Fruit fly (Drosophila melanogaster) whole organism, embryonic: ENCODE data around the gene Tsf1.

Source experiments
- ATbp ChIP-seq: fragments of 200-800 bp; sonication (Bioruptor generic); optimal IDR thresholded peaks from 2 replicates; lab custom pipeline; 2017; ENCODE audit warnings: missing biosample characterization, mild to moderate bottlenecking, missing genetic modification characterization, missing genetic modification reagents
- BEAF-32 ChIP-seq: fragments of 200-800 bp; sonication (Bioruptor generic); optimal IDR thresholded peaks from 3 replicates; lab custom pipeline; 2017; ENCODE audit warnings: missing biosample characterization, missing genetic modification characterization, mild to moderate bottlenecking, moderate library complexity, missing genetic modification reagents
- CG10274 ChIP-seq: fragments of 200-800 bp; sonication (Bioruptor generic); optimal IDR thresholded peaks from 3 replicates; lab custom pipeline; 2017; ENCODE audit warnings: missing biosample characterization, mild to moderate bottlenecking, missing genetic modification characterization
- CG10431 ChIP-seq: fragments of 200-800 bp; sonication (Bioruptor generic); optimal IDR thresholded peaks from 3 replicates; lab custom pipeline; 2018; ENCODE audit warnings: missing biosample characterization, mild to moderate bottlenecking, missing genetic modification characterization
- CG10565 ChIP-seq: fragments of 200-800 bp; sonication (Bioruptor generic); optimal IDR thresholded peaks from 3 replicates; lab custom pipeline; 2016; ENCODE audit warnings: missing biosample characterization, mild to moderate bottlenecking, missing genetic modification characterization
- CG10959 ChIP-seq: fragments of 200-800 bp; sonication (Bioruptor generic); IDR thresholded peaks from 2 replicates; pipeline ENCODE4 v1.3.6; 2022; ENCODE audit warnings: missing biosample characterization, missing genetic modification characterization
- CG12236 ChIP-seq: fragments of 200-800 bp; sonication (Bioruptor generic); optimal IDR thresholded peaks from 2 replicates; lab custom pipeline; 2016; ENCODE audit warnings: missing biosample characterization, missing genetic modification characterization
- CG1233 ChIP-seq: fragments of 200-800 bp; sonication (Bioruptor generic); optimal IDR thresholded peaks from 4 replicates; lab custom pipeline; 2018; ENCODE audit warnings: missing biosample characterization, mild to moderate bottlenecking, missing genetic modification characterization
- CG14441 ChIP-seq: fragments of 200-800 bp; sonication (Bioruptor generic); IDR thresholded peaks from 2 replicates; pipeline ENCODE4 v1.3.6; 2022; ENCODE audit warnings: missing biosample characterization, missing genetic modification characterization
- CG1603 ChIP-seq: fragments of 200-800 bp; sonication (Bioruptor generic); optimal IDR thresholded peaks from 2 replicates; lab custom pipeline; 2019; ENCODE audit warnings: missing biosample characterization, mild to moderate bottlenecking, missing genetic modification characterization, moderate library complexity
- CG16815 ChIP-seq: fragments of 200-800 bp; sonication (Bioruptor generic); optimal IDR thresholded peaks from 3 replicates; lab custom pipeline; 2017; ENCODE audit warnings: missing biosample characterization, mild to moderate bottlenecking, missing genetic modification characterization
- CG17186 ChIP-seq: fragments of 200-800 bp; sonication (Bioruptor generic); optimal IDR thresholded peaks from 3 replicates; lab custom pipeline; 2017; ENCODE audit warnings: missing biosample characterization, missing genetic modification reagents, missing genetic modification characterization
- CG17359 ChIP-seq: fragments of 200-800 bp; sonication (Bioruptor generic); optimal IDR thresholded peaks from 3 replicates; lab custom pipeline; 2018; ENCODE audit warnings: missing biosample characterization, mild to moderate bottlenecking, missing genetic modification characterization, moderate library complexity
- CG18619 ChIP-seq: fragments of 200-800 bp; sonication (Bioruptor generic); optimal IDR thresholded peaks from 3 replicates; lab custom pipeline; 2017; ENCODE audit warnings: missing biosample characterization, mild to moderate bottlenecking, missing genetic modification characterization
- CG2678 ChIP-seq: fragments of 200-800 bp; sonication (Bioruptor generic); optimal IDR thresholded peaks from 3 replicates; lab custom pipeline; 2019; ENCODE audit warnings: missing biosample characterization, mild to moderate bottlenecking, missing genetic modification characterization, moderate library complexity
- CG30431 ChIP-seq: fragments of 200-800 bp; sonication (Bioruptor generic); optimal IDR thresholded peaks from 2 replicates; lab custom pipeline; 2017; ENCODE audit warnings: missing biosample characterization, missing genetic modification characterization
- CG3163 ChIP-seq: fragments of 200-800 bp; sonication (Bioruptor generic); optimal IDR thresholded peaks from 3 replicates; lab custom pipeline; 2016; ENCODE audit warnings: missing biosample characterization, missing genetic modification characterization
- CG4617 ChIP-seq: fragments of 200-800 bp; sonication (Bioruptor generic); optimal IDR thresholded peaks from 3 replicates; lab custom pipeline; 2016; ENCODE audit warnings: missing biosample characterization, missing genetic modification characterization, borderline replicate concordance
- CG8359 ChIP-seq: fragments of 200-800 bp; sonication (Bioruptor generic); optimal IDR thresholded peaks from 2 replicates; lab custom pipeline; 2017; ENCODE audit warnings: missing biosample characterization, mild to moderate bottlenecking, missing genetic modification characterization, borderline replicate concordance
- CG8478 ChIP-seq: fragments of >200 bp; optimal IDR thresholded peaks from 2 replicates; lab custom pipeline; 2018
- CG8924 ChIP-seq: fragments of 200-800 bp; optimal IDR thresholded peaks from 3 replicates; lab custom pipeline; 2019; ENCODE audit warnings: missing biosample characterization, mild to moderate bottlenecking, missing genetic modification characterization, moderate library complexity
- Camta ChIP-seq: fragments of 200-800 bp; sonication (Bioruptor generic); optimal IDR thresholded peaks from 2 replicates; lab custom pipeline; 2016; ENCODE audit warnings: missing biosample characterization, missing genetic modification characterization
- CrebB ChIP-seq: fragments of 200-800 bp; sonication (Bioruptor generic); optimal IDR thresholded peaks from 3 replicates; lab custom pipeline; 2018; ENCODE audit warnings: missing biosample characterization, mild to moderate bottlenecking, missing genetic modification characterization
- Drgx ChIP-seq: fragments of 200-800 bp; sonication (Bioruptor generic); IDR thresholded peaks from 2 replicates; pipeline ENCODE4 v1.3.6; 2022; ENCODE audit warnings: missing biosample characterization, missing genetic modification characterization
- HLH54F ChIP-seq: fragments of 200-800 bp; sonication (Bioruptor generic); optimal IDR thresholded peaks from 3 replicates; lab custom pipeline; 2016; ENCODE audit warnings: missing biosample characterization, missing genetic modification characterization
- Hmr ChIP-seq: fragments of 200-800 bp; sonication (Bioruptor generic); optimal IDR thresholded peaks from 3 replicates; lab custom pipeline; 2017; ENCODE audit warnings: mild to moderate bottlenecking, missing biosample characterization, missing genetic modification reagents, missing genetic modification characterization
- Kr ChIP-seq: fragments of 200-800 bp; sonication (Bioruptor generic); optimal IDR thresholded peaks from 2 replicates; lab custom pipeline; 2017; ENCODE audit warnings: missing biosample characterization, mild to moderate bottlenecking, missing genetic modification characterization
- NC2β ChIP-seq: fragments of 200-800 bp; sonication (Bioruptor generic); optimal IDR thresholded peaks from 2 replicates; lab custom pipeline; 2016; ENCODE audit warnings: missing biosample characterization, missing genetic modification characterization
- NFAT ChIP-seq: fragments of 200-800 bp; sonication (Bioruptor generic); IDR thresholded peaks from 2 replicates; pipeline ENCODE4 v1.3.6; 2022; ENCODE audit warnings: missing biosample characterization, missing genetic modification characterization
- Neu2 ChIP-seq: fragments of 200-800 bp; sonication (Bioruptor generic); optimal IDR thresholded peaks from 3 replicates; lab custom pipeline; 2016; ENCODE audit warnings: missing biosample characterization, missing genetic modification characterization, borderline replicate concordance
- Oli ChIP-seq: fragments of 200-800 bp; sonication (Bioruptor generic); optimal IDR thresholded peaks from 2 replicates; lab custom pipeline; 2018; ENCODE audit warnings: missing biosample characterization, mild to moderate bottlenecking, missing genetic modification characterization, moderate library complexity
- Stat92E ChIP-seq, 3 experiments: fragments of >200 bp in 2 of 3; fragments of 200-800 bp in 1 of 3; sonication (Bioruptor generic) in 1 of 3; optimal IDR thresholded peaks; 2 replicates each; lab custom pipeline; 2017 to 2019; ENCODE audit warnings: missing biosample characterization in 3 of 3, missing genetic modification characterization in 3 of 3, mild to moderate bottlenecking in 1 of 3, moderate library complexity in 1 of 3
- TFAM ChIP-seq: fragments of 200-800 bp; sonication (Bioruptor generic); optimal IDR thresholded peaks from 2 replicates; lab custom pipeline; 2017; ENCODE audit warnings: missing biosample characterization, missing genetic modification characterization, inconsistent platforms
- amos ChIP-seq: fragments of 200-800 bp; sonication (Bioruptor generic); IDR thresholded peaks from 2 replicates; pipeline ENCODE4 v1.3.6; 2022; ENCODE audit warnings: missing biosample characterization, missing genetic modification characterization; ENCODE audit not compliant: partially characterized antibody
- ara ChIP-seq: fragments of 200-800 bp; sonication (Bioruptor generic); IDR thresholded peaks from 2 replicates; pipeline ENCODE4 v1.3.6; 2022; ENCODE audit warnings: missing biosample characterization, missing genetic modification characterization
- bcd ChIP-seq: fragments of 200-800 bp; sonication (Bioruptor generic); optimal IDR thresholded peaks from 2 replicates; lab custom pipeline; 2017; ENCODE audit warnings: missing biosample characterization, mild to moderate bottlenecking, missing genetic modification characterization
- cas ChIP-seq: fragments of 200-800 bp; sonication (Bioruptor generic); IDR thresholded peaks from 2 replicates; pipeline ENCODE4 v1.3.6; 2022; ENCODE audit warnings: missing biosample characterization, missing genetic modification characterization
- ci ChIP-seq: fragments of 200-800 bp; sonication (Bioruptor generic); IDR thresholded peaks from 3 replicates; pipeline ENCODE4 v1.3.6; 2022; ENCODE audit warnings: missing biosample characterization, missing genetic modification characterization
- disco-r ChIP-seq: fragments of 200-800 bp; sonication (Bioruptor generic); optimal IDR thresholded peaks from 2 replicates; lab custom pipeline; 2016; ENCODE audit warnings: missing biosample characterization, missing genetic modification characterization
- ewg ChIP-seq: fragments of 200-800 bp; sonication (Bioruptor generic); optimal IDR thresholded peaks from 3 replicates; lab custom pipeline; 2017; ENCODE audit warnings: mild to moderate bottlenecking, missing biosample characterization, missing genetic modification reagents, missing genetic modification characterization
- gcm ChIP-seq: fragments of 200-800 bp; sonication (Bioruptor generic); optimal IDR thresholded peaks from 2 replicates; lab custom pipeline; 2019; ENCODE audit warnings: missing biosample characterization, mild to moderate bottlenecking, missing genetic modification characterization, moderate library complexity
- gcm2 ChIP-seq: fragments of 200-800 bp; sonication (Bioruptor generic); optimal IDR thresholded peaks from 2 replicates; lab custom pipeline; 2016; ENCODE audit warnings: missing biosample characterization, missing genetic modification characterization
- gfzf ChIP-seq: fragments of 200-800 bp; sonication (Bioruptor generic); optimal IDR thresholded peaks from 2 replicates; lab custom pipeline; 2016; ENCODE audit warnings: missing biosample characterization, mild to moderate bottlenecking, missing genetic modification characterization, moderate library complexity
- grau ChIP-seq: fragments of 200-800 bp; optimal IDR thresholded peaks from 3 replicates; lab custom pipeline; 2019; ENCODE audit warnings: missing biosample characterization, mild to moderate bottlenecking, missing genetic modification characterization, moderate library complexity
- mld ChIP-seq: fragments of 200-800 bp; sonication (Bioruptor generic); IDR thresholded peaks from 3 replicates; pipeline ENCODE4 v1.3.6; 2022; ENCODE audit warnings: missing biosample characterization, missing genetic modification characterization; ENCODE audit not compliant: partially characterized antibody
- rib ChIP-seq: fragments of 200-800 bp; sonication (Bioruptor generic); IDR thresholded peaks from 2 replicates; pipeline ENCODE4 v1.3.6; 2022; ENCODE audit warnings: missing biosample characterization, missing genetic modification characterization
- tin ChIP-seq: fragments of 200-800 bp; sonication (Bioruptor generic); optimal IDR thresholded peaks from 3 replicates; lab custom pipeline; 2016; ENCODE audit warnings: missing biosample characterization, missing genetic modification characterization
- vvl ChIP-seq: fragments of 200-800 bp; sonication (Bioruptor generic); IDR thresholded peaks from 2 replicates; pipeline ENCODE4 v1.3.6; 2022; ENCODE audit warnings: missing biosample characterization, missing genetic modification characterization

The Tsf1 gene

dm6 chrX:18367806-18368643, 18.9 kb upstream of the Tsf1 start (continued):
- no peak for TF ChIP-seq CG4617 (GFP tag; lab: Kevin White, UChicago)
- TF ChIP-seq vvl (GFP tag; lab: Robert Waterston, UW), result peak; percentile 87
- TF ChIP-seq Kr (GFP tag; lab: Kevin White, UChicago), result no peak
- TF ChIP-seq Hmr (GFP tag; lab: Kevin White, UChicago), result peak; percentile 84
- TF ChIP-seq CG17359 (tag; lab: Kevin White, UChicago), result peak; percentile 70
- peak; percentile 86 for TF ChIP-seq ci
- peak; percentile 40 for TF ChIP-seq CG30431 (GFP tag; lab: Kevin White, UChicago)
- peak; percentile 48 for TF ChIP-seq CG3163 (GFP tag; lab: Kevin White, UChicago)
- no peak for TF ChIP-seq gfzf (GFP tag; lab: Kevin White, UChicago)
- peak; percentile 54 for TF ChIP-seq disco-r (GFP tag; lab: Kevin White, UChicago)
- peak; percentile 63 for TF ChIP-seq CG10274 (GFP tag; lab: Kevin White, UChicago)
- peak; percentile 57 for TF ChIP-seq ewg (GFP tag; lab: Kevin White, UChicago)
- peak; percentile 78 for TF ChIP-seq CG2678 (tag; lab: Kevin White, UChicago)
- TF ChIP-seq cas (GFP tag; lab: Robert Waterston, UW), result peak; percentile 74
- peak; percentile 9 for TF ChIP-seq Oli
- TF ChIP-seq bcd, result peak; percentile 75
- peak; percentile 84 for TF ChIP-seq CG1603 (tag; lab: Kevin White, UChicago)
- TF ChIP-seq CG8924, result peak; percentile 53
- TF ChIP-seq mld (GFP tag; lab: Robert Waterston, UW), result no peak
- peak; percentile 21; the same call in 1 of the 2 replicates for TF ChIP-seq ara (GFP tag; lab: Robert Waterston, UW)
- TF ChIP-seq CG10959, result peak; percentile 69
- peak; percentile 17 for TF ChIP-seq CG8359
- no peak for TF ChIP-seq Neu2
- peak; percentile 80 for TF ChIP-seq rib (GFP tag; lab: Robert Waterston, UW)
- peak; percentile 42 for TF ChIP-seq CG1233 (GFP tag; lab: Kevin White, UChicago)
- TF ChIP-seq amos (GFP tag; lab: Robert Waterston, UW), result no peak; the same call in 1 of the 2 replicates
- TF ChIP-seq gcm2, result peak; percentile 56
- peak; percentile 74 for TF ChIP-seq Drgx (GFP tag; lab: Robert Waterston, UW)
- TF ChIP-seq CG8478 (lab: Kevin White, UChicago), result no peak
- TF ChIP-seq tin, result peak; percentile 23
- no peak for TF ChIP-seq Stat92E (GFP tag; optimal IDR thresholded peaks at IDR 0.05; lab: Kevin White, UChicago)
- no peak for TF ChIP-seq TFAM
- TF ChIP-seq HLH54F, result peak; percentile 72
- TF ChIP-seq BEAF-32, result no peak
- no peak for TF ChIP-seq gcm
- TF ChIP-seq CG17186, result no peak
- peak; percentile 21 for TF ChIP-seq CG10431 (GFP tag; lab: Kevin White, UChicago)
- TF ChIP-seq Camta (GFP tag; lab: Kevin White, UChicago), result no peak
- TF ChIP-seq CG18619, result peak; percentile 72
- peak; percentile 25 for TF ChIP-seq CG12236 (GFP tag; lab: Kevin White, UChicago)
- peak; percentile 75 for TF ChIP-seq ATbp (GFP tag; lab: Kevin White, UChicago)
- peak; percentile 79 for TF ChIP-seq CG14441
- peak; percentile 90 for TF ChIP-seq NFAT (GFP tag; lab: Robert Waterston, UW)
- TF ChIP-seq CG16815 (GFP tag; lab: Kevin White, UChicago), result peak; percentile 34
- peak; percentile 90 for TF ChIP-seq CrebB (tag; lab: Kevin White, UChicago)
- TF ChIP-seq grau (tag; lab: Kevin White, UChicago), result peak; percentile 71
- TF ChIP-seq CG10565 (GFP tag; lab: Kevin White, UChicago), result no peak
- peak; percentile 17 for TF ChIP-seq NC2β (GFP tag; lab: Kevin White, UChicago)
